Fruit fly (Drosophila melanogaster) whole organism, embryonic: ENCODE results near the gene Atg14.
A peak's percentile ranks its signal among the peaks of the same experiment; 100 is the strongest.

Experiments used
- ATbp ChIP-seq: fragments of 200-800 bp; sonication (Bioruptor generic); optimal IDR thresholded peaks from 2 replicates; lab custom pipeline; 2017; ENCODE audit warnings: missing biosample characterization, mild to moderate bottlenecking, missing genetic modification characterization, missing genetic modification reagents
- Abd-B ChIP-seq: fragments of 200-800 bp; sonication (Bioruptor generic); optimal IDR thresholded peaks from 2 replicates; lab custom pipeline; 2018; ENCODE audit warnings: missing biosample characterization, mild to moderate bottlenecking, missing genetic modification characterization, moderate library complexity
- Adf1 ChIP-seq: fragments of 200-800 bp; sonication (Bioruptor generic); IDR thresholded peaks from 2 replicates; pipeline ENCODE4 v1.3.6; 2022; ENCODE audit warnings: missing biosample characterization, missing genetic modification characterization
- Atf-2 ChIP-seq: fragments of 200-800 bp; sonication (Bioruptor generic); optimal IDR thresholded peaks from 2 replicates; lab custom pipeline; 2016; ENCODE audit warnings: missing biosample characterization, missing genetic modification characterization
- B-H1 ChIP-seq: fragments of 200-800 bp; sonication (Bioruptor generic); IDR thresholded peaks from 3 replicates; pipeline ENCODE4 v1.3.6; 2022; ENCODE audit warnings: missing biosample characterization, missing genetic modification characterization
- C15 ChIP-seq: fragments of 200-800 bp; sonication (Bioruptor generic); IDR thresholded peaks from 3 replicates; pipeline ENCODE4 v1.3.6; 2022; ENCODE audit warnings: missing biosample characterization, missing genetic modification characterization
- CG10979 ChIP-seq: fragments of 200-800 bp; sonication (Bioruptor generic); optimal IDR thresholded peaks from 2 replicates; lab custom pipeline; 2018; ENCODE audit warnings: missing biosample characterization, mild to moderate bottlenecking, missing genetic modification characterization, moderate library complexity
- CG11504 ChIP-seq: fragments of 200-800 bp; sonication (Bioruptor generic); optimal IDR thresholded peaks from 3 replicates; lab custom pipeline; 2019; ENCODE audit warnings: missing biosample characterization, mild to moderate bottlenecking, missing genetic modification characterization, moderate library complexity
- CG13624 ChIP-seq: fragments of 200-800 bp; sonication (Bioruptor generic); optimal IDR thresholded peaks from 2 replicates; lab custom pipeline; 2016; ENCODE audit warnings: missing biosample characterization, missing genetic modification characterization
- CG13775 ChIP-seq: fragments of 200-800 bp; sonication (Bioruptor generic); optimal IDR thresholded peaks from 3 replicates; lab custom pipeline; 2017; ENCODE audit warnings: missing biosample characterization, mild to moderate bottlenecking, missing genetic modification characterization
- CG14441 ChIP-seq: fragments of 200-800 bp; sonication (Bioruptor generic); IDR thresholded peaks from 2 replicates; pipeline ENCODE4 v1.3.6; 2022; ENCODE audit warnings: missing biosample characterization, missing genetic modification characterization
- CG15479 ChIP-seq: fragments of 200-800 bp; sonication (Bioruptor generic); optimal IDR thresholded peaks from 3 replicates; lab custom pipeline; 2019; ENCODE audit warnings: missing biosample characterization, mild to moderate bottlenecking, missing genetic modification characterization, moderate library complexity
- CG16813 ChIP-seq: fragments of 200-800 bp; sonication (Bioruptor generic); IDR thresholded peaks from 3 replicates; pipeline ENCODE4 v1.3.6; 2022; ENCODE audit warnings: missing biosample characterization, missing genetic modification characterization; ENCODE audit not compliant: partially characterized antibody
- CG17328 ChIP-seq: fragments of 200-800 bp; sonication (Bioruptor generic); IDR thresholded peaks from 2 replicates; pipeline ENCODE4 v1.3.6; 2022; ENCODE audit warnings: missing biosample characterization, missing genetic modification characterization
- CG17829 ChIP-seq: fragments of 200-800 bp; optimal IDR thresholded peaks from 2 replicates; lab custom pipeline; 2019; ENCODE audit warnings: missing biosample characterization, mild to moderate bottlenecking, missing genetic modification characterization, moderate library complexity
- CG18011 ChIP-seq: fragments of 200-800 bp; sonication (Bioruptor generic); optimal IDR thresholded peaks from 2 replicates; lab custom pipeline; 2017; ENCODE audit warnings: missing biosample characterization, missing genetic modification characterization, mild to moderate bottlenecking, moderate library complexity, missing genotype
- CG18262 ChIP-seq: fragments of 200-800 bp; optimal IDR thresholded peaks from 3 replicates; lab custom pipeline; 2019; ENCODE audit warnings: missing biosample characterization, mild to moderate bottlenecking, missing genetic modification characterization, moderate library complexity
- CG2199 ChIP-seq: fragments of 200-800 bp; sonication (Bioruptor generic); IDR thresholded peaks from 3 replicates; pipeline ENCODE4 v1.3.6; 2022; ENCODE audit warnings: missing biosample characterization, missing genetic modification characterization
- CG6683 ChIP-seq: fragments of 200-800 bp; sonication (Bioruptor generic); optimal IDR thresholded peaks from 2 replicates; lab custom pipeline; 2017; ENCODE audit warnings: missing biosample characterization, mild to moderate bottlenecking, missing genetic modification characterization, missing genetic modification reagents
- CG7271 ChIP-seq: fragments of 200-800 bp; sonication (Bioruptor generic); optimal IDR thresholded peaks from 2 replicates; lab custom pipeline; 2018; ENCODE audit warnings: missing biosample characterization, mild to moderate bottlenecking, missing genetic modification characterization, moderate library complexity
- CG7745 ChIP-seq: fragments of 200-800 bp; sonication (Bioruptor generic); optimal IDR thresholded peaks from 2 replicates; lab custom pipeline; 2018; ENCODE audit warnings: missing biosample characterization, mild to moderate bottlenecking, missing genetic modification characterization, moderate library complexity
- CG9727 ChIP-seq: fragments of 200-800 bp; sonication (Bioruptor generic); optimal IDR thresholded peaks from 3 replicates; lab custom pipeline; 2017; ENCODE audit warnings: missing biosample characterization, mild to moderate bottlenecking, missing genetic modification characterization
- D19A ChIP-seq: fragments of 200-800 bp; optimal IDR thresholded peaks from 3 replicates; lab custom pipeline; 2019; ENCODE audit warnings: missing biosample characterization, mild to moderate bottlenecking, missing genetic modification characterization, moderate library complexity
- E2f2 ChIP-seq: fragments of 200-800 bp; sonication (Bioruptor generic); IDR thresholded peaks from 2 replicates; pipeline ENCODE4 v1.3.6; 2022; ENCODE audit warnings: missing biosample characterization, missing genetic modification characterization
- Ets65A ChIP-seq: fragments of 200-800 bp; sonication (Bioruptor generic); peaks from one replicate; lab custom pipeline; 2016; ENCODE audit warnings: missing biosample characterization, missing genetic modification characterization
- Fer2 ChIP-seq: fragments of 200-800 bp; sonication (Bioruptor generic); optimal IDR thresholded peaks from 2 replicates; lab custom pipeline; 2018; ENCODE audit warnings: missing biosample characterization, mild to moderate bottlenecking, missing genetic modification characterization, moderate library complexity
- Hand ChIP-seq: fragments of 200-800 bp; sonication (Bioruptor generic); optimal IDR thresholded peaks from 2 replicates; lab custom pipeline; 2017; ENCODE audit warnings: mild to moderate bottlenecking, missing biosample characterization, missing genetic modification reagents, missing genetic modification characterization
- HmgD ChIP-seq: fragments of 200-800 bp; sonication (Bioruptor generic); optimal IDR thresholded peaks from 3 replicates; lab custom pipeline; 2016; ENCODE audit warnings: missing biosample characterization, missing genetic modification characterization
- Hr78 ChIP-seq, 2 experiments: fragments of 200-800 bp in 1 of 2; fragments of >200 bp in 1 of 2; sonication (Bioruptor generic) in 1 of 2; optimal IDR thresholded peaks; 2 replicates each; lab custom pipeline; 2017 to 2019; ENCODE audit warnings: missing biosample characterization in 2 of 2, missing genetic modification characterization in 2 of 2, mild to moderate bottlenecking in 1 of 2, moderate library complexity in 1 of 2
- Kr ChIP-seq: fragments of 200-800 bp; sonication (Bioruptor generic); optimal IDR thresholded peaks from 2 replicates; lab custom pipeline; 2017; ENCODE audit warnings: missing biosample characterization, mild to moderate bottlenecking, missing genetic modification characterization
- Lim3 ChIP-seq: fragments of 200-800 bp; sonication (Bioruptor generic); IDR thresholded peaks from 2 replicates; pipeline ENCODE4 v1.3.6; 2022; ENCODE audit warnings: missing biosample characterization, missing genetic modification characterization
- Max ChIP-seq: fragments of 200-800 bp; sonication (Bioruptor generic); optimal IDR thresholded peaks from 2 replicates; lab custom pipeline; 2016; ENCODE audit warnings: missing biosample characterization, mild to moderate bottlenecking, missing genetic modification characterization
- Mes4 ChIP-seq: fragments of 200-800 bp; sonication (Bioruptor generic); optimal IDR thresholded peaks from 2 replicates; lab custom pipeline; 2016; ENCODE audit warnings: missing biosample characterization, missing genetic modification characterization
- Neu2 ChIP-seq: fragments of 200-800 bp; sonication (Bioruptor generic); optimal IDR thresholded peaks from 3 replicates; lab custom pipeline; 2016; ENCODE audit warnings: missing biosample characterization, missing genetic modification characterization, borderline replicate concordance
- Oli ChIP-seq: fragments of 200-800 bp; sonication (Bioruptor generic); optimal IDR thresholded peaks from 2 replicates; lab custom pipeline; 2018; ENCODE audit warnings: missing biosample characterization, mild to moderate bottlenecking, missing genetic modification characterization, moderate library complexity
- btn ChIP-seq: fragments of 200-800 bp; sonication (Bioruptor generic); optimal IDR thresholded peaks from 2 replicates; lab custom pipeline; 2016; ENCODE audit warnings: missing biosample characterization, missing genetic modification characterization
- cas ChIP-seq: fragments of 200-800 bp; sonication (Bioruptor generic); IDR thresholded peaks from 2 replicates; pipeline ENCODE4 v1.3.6; 2022; ENCODE audit warnings: missing biosample characterization, missing genetic modification characterization
- crp ChIP-seq, 2 experiments: fragments of 200-800 bp; sonication (Bioruptor generic); optimal IDR thresholded peaks; 2 replicates in 1 of 2; 3 replicates in 1 of 2; lab custom pipeline; 2017; ENCODE audit warnings: missing biosample characterization in 2 of 2, missing genetic modification characterization in 2 of 2, mild to moderate bottlenecking in 1 of 2, moderate library complexity in 1 of 2
- da ChIP-seq: fragments of 200-800 bp; sonication (Bioruptor generic); optimal IDR thresholded peaks from 2 replicates; lab custom pipeline; 2016; ENCODE audit warnings: missing biosample characterization, missing genetic modification characterization
- danr ChIP-seq: fragments of 200-800 bp; sonication (Bioruptor generic); IDR thresholded peaks from 2 replicates; pipeline ENCODE4 v1.3.6; 2022; ENCODE audit warnings: missing biosample characterization, missing genetic modification characterization
- exex ChIP-seq: fragments of 200-800 bp; sonication (Bioruptor generic); optimal IDR thresholded peaks from 4 replicates; lab custom pipeline; 2018; ENCODE audit warnings: missing biosample characterization, mild to moderate bottlenecking, missing genetic modification characterization, moderate library complexity
- gem ChIP-seq: fragments of 200-800 bp; sonication (Bioruptor generic); optimal IDR thresholded peaks from 2 replicates; lab custom pipeline; 2019; ENCODE audit warnings: missing biosample characterization, mild to moderate bottlenecking, missing genetic modification characterization, moderate library complexity
- gfzf ChIP-seq: fragments of 200-800 bp; sonication (Bioruptor generic); optimal IDR thresholded peaks from 2 replicates; lab custom pipeline; 2016; ENCODE audit warnings: missing biosample characterization, mild to moderate bottlenecking, missing genetic modification characterization, moderate library complexity
- jigr1 ChIP-seq: fragments of 200-800 bp; sonication (Bioruptor generic); IDR thresholded peaks from 3 replicates; pipeline ENCODE4 v1.3.6; 2022; ENCODE audit warnings: missing biosample characterization, missing genetic modification characterization
- nom ChIP-seq: fragments of 200-800 bp; sonication (Bioruptor generic); optimal IDR thresholded peaks from 2 replicates; lab custom pipeline; 2017; ENCODE audit warnings: missing biosample characterization, missing genetic modification characterization, mild to moderate bottlenecking, moderate library complexity, missing genetic modification reagents
- phol ChIP-seq: fragments of 200-800 bp; sonication (Bioruptor generic); optimal IDR thresholded peaks from 3 replicates; lab custom pipeline; 2018; ENCODE audit warnings: missing biosample characterization, mild to moderate bottlenecking, missing genetic modification characterization, moderate library complexity
- schlank ChIP-seq: fragments of 200-800 bp; sonication (Bioruptor generic); optimal IDR thresholded peaks from 2 replicates; lab custom pipeline; 2018; ENCODE audit warnings: missing biosample characterization, mild to moderate bottlenecking, missing genetic modification characterization
- tll ChIP-seq, 2 experiments: fragments of 200-800 bp in 1 of 2; fragments of >200 bp in 1 of 2; sonication (Bioruptor generic) in 1 of 2; optimal IDR thresholded peaks; 2 replicates each; lab custom pipeline; 2017 to 2019; ENCODE audit warnings: missing biosample characterization in 2 of 2, missing genetic modification characterization in 2 of 2, mild to moderate bottlenecking in 1 of 2, moderate library complexity in 1 of 2
- wdn ChIP-seq: fragments of 200-800 bp; sonication (Bioruptor generic); IDR thresholded peaks from 2 replicates; pipeline ENCODE4 v1.3.6; 2022; ENCODE audit warnings: missing biosample characterization, missing genetic modification characterization
- wek ChIP-seq: fragments of 200-800 bp; sonication (Bioruptor generic); optimal IDR thresholded peaks from 3 replicates; lab custom pipeline; 2018; ENCODE audit warnings: missing biosample characterization, mild to moderate bottlenecking, missing genetic modification characterization, moderate library complexity

Gene Atg14

DNA sequence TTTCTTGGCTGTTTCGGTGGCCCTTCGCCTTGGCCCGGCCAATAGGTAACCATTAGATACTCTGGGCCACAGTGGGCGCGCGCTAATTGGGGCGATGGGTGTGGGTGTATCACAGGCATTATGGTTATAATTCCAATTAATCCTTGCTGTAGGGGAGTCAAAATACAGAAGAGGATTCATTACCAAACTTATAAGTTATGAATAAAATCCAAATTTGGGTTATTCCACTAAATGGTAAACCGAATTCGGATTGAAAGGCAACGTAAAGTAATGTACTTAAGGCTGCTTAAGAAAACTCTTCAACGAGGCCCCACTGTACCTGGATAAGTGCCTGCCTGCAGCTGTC lies 26.6 kb upstream of the Atg14 start (continued):
- peak; percentile 30; the same call in 2 of the 3 replicates for TF ChIP-seq B-H1 (GFP tag; lab: Robert Waterston, UW)
- TF ChIP-seq CG10979 (tag; lab: Kevin White, UChicago) = peak; percentile 43
- no peak for TF ChIP-seq CG6683
- no peak for TF ChIP-seq btn
- TF ChIP-seq Max (GFP tag; lab: Kevin White, UChicago) = no peak
- no peak for TF ChIP-seq Abd-B
- TF ChIP-seq CG11504 (tag; lab: Kevin White, UChicago) = peak; percentile 72
- TF ChIP-seq Ets65A (GFP tag; lab: Kevin White, UChicago) = no peak
- TF ChIP-seq C15 (GFP tag; lab: Robert Waterston, UW) = no peak
- no peak for TF ChIP-seq CG16813 (GFP tag; lab: Robert Waterston, UW)
- peak; percentile 52 for TF ChIP-seq CG18262
- no peak for TF ChIP-seq schlank (tag; lab: Kevin White, UChicago)
- peak; percentile 34 for TF ChIP-seq Fer2 (tag; lab: Kevin White, UChicago)
- TF ChIP-seq D19A = peak; percentile 49
- no peak for TF ChIP-seq CG2199
- no peak for TF ChIP-seq CG7745
- no peak for TF ChIP-seq Lim3
- TF ChIP-seq crp (GFP tag; optimal IDR thresholded peaks at IDR 0.05; lab: Kevin White, UChicago) = no peak
- no peak for TF ChIP-seq CG17328 (GFP tag; lab: Robert Waterston, UW)
- no peak for TF ChIP-seq da (GFP tag; lab: Kevin White, UChicago)
- TF ChIP-seq CG14441 = peak; percentile 30; the same call in 1 of the 2 replicates
- no peak for TF ChIP-seq Kr (GFP tag; lab: Kevin White, UChicago)
- peak; percentile 54 for TF ChIP-seq gem (tag; lab: Kevin White, UChicago)
- TF ChIP-seq Hr78 (GFP tag; optimal IDR thresholded peaks at IDR 0.05; lab: Kevin White, UChicago) = peak in 1 of 2 experiments; percentile 59
- TF ChIP-seq CG17829 = peak; percentile 63
- no peak for TF ChIP-seq CG13775 (GFP tag; lab: Kevin White, UChicago)
- TF ChIP-seq CG15479 = no peak
- no peak for TF ChIP-seq Adf1
- TF ChIP-seq E2f2 (GFP tag; lab: Robert Waterston, UW) = no peak
- TF ChIP-seq CG9727 (GFP tag; lab: Kevin White, UChicago) = peak; percentile 20
- TF ChIP-seq wek (GFP tag; lab: Kevin White, UChicago) = no peak
- TF ChIP-seq cas (GFP tag; lab: Robert Waterston, UW) = no peak
- no peak for TF ChIP-seq CG7271
- no peak for TF ChIP-seq HmgD (GFP tag; lab: Kevin White, UChicago)
- TF ChIP-seq phol (tag; lab: Kevin White, UChicago) = peak; percentile 65
- TF ChIP-seq exex (tag; lab: Kevin White, UChicago) = no peak
- TF ChIP-seq nom (GFP tag; lab: Kevin White, UChicago) = no peak
- no peak for TF ChIP-seq Mes4 (GFP tag; lab: Kevin White, UChicago)
- TF ChIP-seq danr = 0 out of 2 replicates have a peak, but pooled peaks have one; percentile 30
- no peak for TF ChIP-seq Hand (GFP tag; lab: Kevin White, UChicago)
- no peak for TF ChIP-seq Oli (tag; lab: Kevin White, UChicago)
- no peak for TF ChIP-seq wdn
- TF ChIP-seq jigr1 = no peak
- no peak for TF ChIP-seq ATbp
- TF ChIP-seq CG18011 (GFP tag; lab: Kevin White, UChicago) = no peak
- TF ChIP-seq CG13624 = no peak
- no peak for TF ChIP-seq Atf-2 (GFP tag; lab: Kevin White, UChicago)
- TF ChIP-seq Neu2 (GFP tag; lab: Kevin White, UChicago) = no peak
- TF ChIP-seq tll (GFP tag; optimal IDR thresholded peaks at IDR 0.05; lab: Kevin White, UChicago) = no peak
- no peak for TF ChIP-seq gfzf (GFP tag; lab: Kevin White, UChicago)
